Worm (Caenorhabditis elegans) whole organism, L1 larva: ENCODE measurements around the gene T16G1.18.

ENCODE experiments used
- aly-2 ChIP-seq: fragments of 150-350 bp; optimal IDR thresholded peaks from 2 replicates; lab custom pipeline; 2014; ENCODE audit warnings: missing biosample characterization, missing genetic modification characterization
- elt-3 ChIP-seq, 6 experiments: fragments of 150-350 bp in 1 of 6; sonication (generic microtip); optimal IDR thresholded peaks; 2 replicates each; lab custom pipeline; 2017 to 2018; ENCODE audit warnings: missing biosample characterization in 6 of 6, missing genetic modification characterization in 6 of 6, inconsistent platforms in 1 of 6
- lin-15B ChIP-seq: fragments of 150-350 bp; sonication (generic microtip); optimal IDR thresholded peaks from 3 replicates; lab custom pipeline; 2014; ENCODE audit warnings: missing biosample characterization, missing genetic modification characterization
- lin-39 ChIP-seq: fragments of 150-350 bp; optimal IDR thresholded peaks from 2 replicates; lab custom pipeline; 2014; ENCODE audit warnings: missing biosample characterization, missing genetic modification reagents, missing genetic modification characterization
- unc-62 ChIP-seq: fragments of 150-350 bp; optimal IDR thresholded peaks from 2 replicates; lab custom pipeline; 2014; ENCODE audit warnings: missing biosample characterization, missing genetic modification reagents, missing genetic modification characterization

DNA sequence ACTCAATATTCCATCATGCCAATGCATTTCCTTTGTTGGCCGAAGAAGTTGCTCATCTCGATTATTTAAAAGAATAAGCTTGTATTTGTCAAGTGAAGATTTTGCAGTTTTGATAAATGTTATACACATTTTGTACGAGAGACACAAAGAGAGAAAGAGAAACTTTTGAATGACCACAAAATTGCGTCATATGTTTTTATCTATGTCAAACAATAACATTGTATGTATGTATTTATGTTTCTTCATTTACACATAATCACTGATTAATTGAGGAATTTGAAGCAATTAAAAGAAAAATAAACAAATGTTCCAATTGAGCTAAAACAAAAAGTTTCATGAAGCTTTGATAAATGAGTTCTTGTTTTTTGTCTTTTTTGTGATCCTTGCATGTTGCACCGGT lies 12.1 kb downstream of the T16G1.18 start, which contains the start of gene hrg-9:
- no peak for TF ChIP-seq elt-3 (tag; optimal IDR thresholded peaks at IDR 0.05; lab: Kevin White, UChicago)
- TF ChIP-seq unc-62 (GFP tag; lab: Kevin White, UChicago), result no peak
- TF ChIP-seq lin-15B, result no peak
- TF ChIP-seq aly-2 (tag; lab: Kevin White, UChicago), result no peak
- no peak for TF ChIP-seq lin-39 (tag; lab: Kevin White, UChicago)
